Worm (Caenorhabditis elegans) whole organism, late embryonic: ENCODE measurements around the gene K10B4.1.

Source experiments
- C08G9.2 ChIP-seq: sonication (generic microtip); optimal IDR thresholded peaks from 2 replicates; lab custom pipeline; 2016; ENCODE audit warnings: mild to moderate bottlenecking, missing genetic modification characterization, moderate library complexity, missing compliant biosample characterization
- K02D7.2 ChIP-seq: sonication (generic microtip); optimal IDR thresholded peaks from 2 replicates; lab custom pipeline; 2017; ENCODE audit warnings: mild to moderate bottlenecking, missing genetic modification characterization, missing compliant biosample characterization
- K09A11.1 ChIP-seq: sonication (generic microtip); optimal IDR thresholded peaks from 2 replicates; lab custom pipeline; 2017; ENCODE audit warnings: antibody characterized with exemption, mild to moderate bottlenecking, missing genetic modification characterization, missing compliant biosample characterization; ENCODE audit not compliant: insufficient read depth
- ama-1 ChIP-seq: fragments of 150-350 bp; optimal IDR thresholded peaks from 2 replicates; lab custom pipeline; 2014
- ceh-14 ChIP-seq: sonication (generic microtip); optimal IDR thresholded peaks from 2 replicates; lab custom pipeline; 2016; ENCODE audit warnings: missing genotype, missing genetic modification characterization, missing compliant biosample characterization
- ceh-18 ChIP-seq: sonication (generic microtip); optimal IDR thresholded peaks from 2 replicates; lab custom pipeline; 2016; ENCODE audit warnings: missing genetic modification characterization, missing compliant biosample characterization
- ceh-19 ChIP-seq: fragments of 200-800 bp; sonication (Bioruptor generic); optimal IDR thresholded peaks from 2 replicates; lab custom pipeline; 2018; ENCODE audit warnings: mild to moderate bottlenecking, missing genetic modification characterization, missing compliant biosample characterization
- ceh-22 ChIP-seq: sonication (generic microtip); optimal IDR thresholded peaks from 2 replicates; lab custom pipeline; 2017; ENCODE audit warnings: missing biosample characterization, missing genetic modification characterization
- ceh-24 ChIP-seq: sonication (generic microtip); optimal IDR thresholded peaks from 2 replicates; lab custom pipeline; 2016; ENCODE audit warnings: mild to moderate bottlenecking, missing genetic modification characterization, missing compliant biosample characterization
- che-1 ChIP-seq: sonication (generic microtip); optimal IDR thresholded peaks from 2 replicates; lab custom pipeline; 2016; ENCODE audit warnings: mild to moderate bottlenecking, missing genetic modification characterization, missing compliant biosample characterization
- dve-1 ChIP-seq: sonication (generic microtip); optimal IDR thresholded peaks from 2 replicates; lab custom pipeline; 2017; ENCODE audit warnings: antibody characterized with exemption, mild to moderate bottlenecking, missing genetic modification characterization, missing compliant biosample characterization
- elt-2 ChIP-seq: sonication (generic microtip); optimal IDR thresholded peaks from 2 replicates; lab custom pipeline; 2016; ENCODE audit warnings: missing genetic modification reagents, missing genetic modification characterization, missing compliant biosample characterization
- eyg-1 ChIP-seq: sonication (generic microtip); optimal IDR thresholded peaks from 2 replicates; lab custom pipeline; 2016; ENCODE audit warnings: missing genotype, missing genetic modification characterization, missing compliant biosample characterization
- fkh-6 ChIP-seq: sonication (generic microtip); optimal IDR thresholded peaks from 2 replicates; lab custom pipeline; 2016; ENCODE audit warnings: missing genetic modification characterization, missing compliant biosample characterization
- gmeb-2 ChIP-seq: sonication (generic microtip); optimal IDR thresholded peaks from 2 replicates; lab custom pipeline; 2016; ENCODE audit warnings: missing genetic modification characterization, inconsistent platforms, missing compliant biosample characterization
- hlh-13 ChIP-seq: fragments of 200-800 bp; sonication (Bioruptor generic); optimal IDR thresholded peaks from 2 replicates; lab custom pipeline; 2018; ENCODE audit warnings: mild to moderate bottlenecking, missing genetic modification characterization, missing compliant biosample characterization
- hlh-6 ChIP-seq: sonication (generic microtip); optimal IDR thresholded peaks from 2 replicates; lab custom pipeline; 2016; ENCODE audit warnings: missing genotype, missing genetic modification characterization, missing compliant biosample characterization
- hlh-8 ChIP-seq: sonication (generic microtip); optimal IDR thresholded peaks from 2 replicates; lab custom pipeline; 2016; ENCODE audit warnings: missing genotype, missing genetic modification characterization, missing compliant biosample characterization
- madf-2 ChIP-seq: sonication (generic microtip); optimal IDR thresholded peaks from 2 replicates; lab custom pipeline; 2017; ENCODE audit warnings: missing genetic modification characterization, missing compliant biosample characterization
- nfya-1 ChIP-seq: sonication (generic microtip); optimal IDR thresholded peaks from 2 replicates; lab custom pipeline; 2017; ENCODE audit warnings: missing genetic modification characterization, mild to moderate bottlenecking, missing compliant biosample characterization, antibody characterized with exemption, moderate library complexity
- nhr-11 ChIP-seq: fragments of 150-350 bp; optimal IDR thresholded peaks from 2 replicates; lab custom pipeline; 2014; ENCODE audit warnings: missing biosample characterization, missing genetic modification characterization
- npax-4 ChIP-seq: sonication (generic microtip); optimal IDR thresholded peaks from 2 replicates; lab custom pipeline; 2016; ENCODE audit warnings: missing genetic modification characterization, missing compliant biosample characterization
- odd-2 ChIP-seq: sonication (generic microtip); optimal IDR thresholded peaks from 2 replicates; lab custom pipeline; 2017; ENCODE audit warnings: antibody characterized with exemption, mild to moderate bottlenecking, missing genetic modification characterization, missing compliant biosample characterization
- pag-3 ChIP-seq: sonication (generic microtip); optimal IDR thresholded peaks from 2 replicates; lab custom pipeline; 2016; ENCODE audit warnings: missing compliant biosample characterization, missing genetic modification characterization, borderline replicate concordance
- pat-9 ChIP-seq: fragments of 200-800 bp; sonication (Bioruptor generic); optimal IDR thresholded peaks from 2 replicates; lab custom pipeline; 2018; ENCODE audit warnings: mild to moderate bottlenecking, missing genetic modification characterization, moderate library complexity, missing compliant biosample characterization
- pax-1 ChIP-seq: fragments of 150-350 bp; optimal IDR thresholded peaks from 2 replicates; lab custom pipeline; 2014; ENCODE audit warnings: missing biosample characterization, missing genetic modification characterization
- pha-4 ChIP-seq: fragments of 150-350 bp; optimal IDR thresholded peaks from 2 replicates; lab custom pipeline; 2018; ENCODE audit warnings: missing biosample characterization, missing genetic modification reagents, missing genetic modification characterization
- pqm-1 ChIP-seq: sonication (generic microtip); optimal IDR thresholded peaks from 2 replicates; lab custom pipeline; 2016; ENCODE audit warnings: missing genetic modification characterization, missing compliant biosample characterization
- pros-1 ChIP-seq: fragments of 150-350 bp; optimal IDR thresholded peaks from 2 replicates; lab custom pipeline; 2014; ENCODE audit warnings: missing biosample characterization, missing genetic modification reagents, missing genetic modification characterization
- ref-2 ChIP-seq: sonication (generic microtip); optimal IDR thresholded peaks from 2 replicates; lab custom pipeline; 2016; ENCODE audit warnings: missing genetic modification characterization, missing compliant biosample characterization
- rnt-1 ChIP-seq: sonication (generic microtip); optimal IDR thresholded peaks from 2 replicates; lab custom pipeline; 2016; ENCODE audit warnings: missing genetic modification characterization, missing compliant biosample characterization
- sdc-2 ChIP-seq: sonication (generic microtip); optimal IDR thresholded peaks from 2 replicates; lab custom pipeline; 2016; ENCODE audit warnings: missing genotype, missing genetic modification characterization, missing compliant biosample characterization
- sox-2 ChIP-seq: fragments of 200-800 bp; sonication (Bioruptor generic); IDR thresholded peaks from 2 replicates; pipeline ENCODE4 v1.3.6; 2022; ENCODE audit warnings: missing genetic modification reagents, missing genetic modification characterization, missing compliant biosample characterization
- sox-4 ChIP-seq: sonication (generic microtip); optimal IDR thresholded peaks from 2 replicates; lab custom pipeline; 2017; ENCODE audit warnings: mild to moderate bottlenecking, missing genetic modification characterization, inconsistent platforms, missing compliant biosample characterization
- tbx-2 ChIP-seq: sonication (generic microtip); optimal IDR thresholded peaks from 2 replicates; lab custom pipeline; 2016; ENCODE audit warnings: missing genetic modification characterization, missing compliant biosample characterization
- tbx-7 ChIP-seq: sonication (generic microtip); optimal IDR thresholded peaks from 2 replicates; lab custom pipeline; 2016; ENCODE audit warnings: missing genotype, missing genetic modification characterization, missing compliant biosample characterization
- unc-3 ChIP-seq, 2 experiments: fragments of 200-800 bp in 1 of 2; sonication (Bioruptor generic) in 1 of 2; sonication (generic microtip) in 1 of 2; conservative IDR thresholded peaks in 1 of 2; optimal IDR thresholded peaks in 1 of 2; 2 replicates each; pipeline versions ENCODE4 v1.3.6 to Lab custom; 2016 to 2022; ENCODE audit warnings: missing compliant biosample characterization in 2 of 2, missing genetic modification characterization in 2 of 2, missing genetic modification reagents in 1 of 2
- unc-42 ChIP-seq: sonication (generic microtip); optimal IDR thresholded peaks from 2 replicates; lab custom pipeline; 2016; ENCODE audit warnings: missing genotype, missing genetic modification characterization, missing compliant biosample characterization
- unc-55 ChIP-seq: sonication (generic microtip); optimal IDR thresholded peaks from 2 replicates; lab custom pipeline; 2017; ENCODE audit warnings: missing biosample characterization, missing genetic modification reagents, missing genetic modification characterization
- unc-86 ChIP-seq: sonication (generic microtip); optimal IDR thresholded peaks from 2 replicates; lab custom pipeline; 2016; ENCODE audit warnings: missing genetic modification characterization, missing compliant biosample characterization
- zip-5 ChIP-seq: sonication (generic microtip); optimal IDR thresholded peaks from 2 replicates; lab custom pipeline; 2016; ENCODE audit warnings: missing genetic modification characterization, missing compliant biosample characterization

Gene K10B4.1

ce11 chrII:159294-159922, 24.1 kb downstream of the K10B4.1 start:
- TF ChIP-seq rnt-1 (tag; lab: Kevin White, UChicago) (no peak), K09A11.1 (tag; lab: Kevin White, UChicago) (no peak), pag-3 (tag; lab: Kevin White, UChicago) (no peak), elt-2 (tag; lab: Kevin White, UChicago) (peak; percentile 5), nhr-11 (no peak), C08G9.2 (tag; lab: Kevin White, UChicago) (no peak), tbx-7 (no peak), ref-2 (tag; lab: Kevin White, UChicago) (no peak), hlh-13 (GFP tag; lab: Kevin White, UChicago) (no peak), ama-1 (lab: Kevin White, UChicago) (no peak), zip-5 (tag; lab: Kevin White, UChicago) (no peak), unc-86 (no peak), npax-4 (no peak), hlh-6 (no peak), unc-55 (GFP tag; lab: Kevin White, UChicago) (peak; percentile 64), madf-2 (tag; lab: Kevin White, UChicago) (no peak), K02D7.2 (no peak), ceh-14 (tag; lab: Kevin White, UChicago) (no peak), fkh-6 (tag; lab: Kevin White, UChicago) (no peak), pqm-1 (tag; lab: Kevin White, UChicago) (no peak), che-1 (tag; lab: Kevin White, UChicago) (no peak), unc-3 (GFP tag; conservative IDR thresholded peaks at IDR 0.05; lab: Robert Waterston, UW) (no peak), unc-3 (tag; optimal IDR thresholded peaks at IDR 0.05; lab: Kevin White, UChicago) (no peak), dve-1 (tag; lab: Kevin White, UChicago) (peak; percentile 28), pax-1 (tag; lab: Kevin White, UChicago) (no peak), unc-42 (tag; lab: Kevin White, UChicago) (no peak), nfya-1 (peak; percentile 62), pha-4 (no peak), ceh-18 (tag; lab: Kevin White, UChicago) (peak; percentile 22)

- TF ChIP-seq ceh-22 (no peak), hlh-8 (tag; lab: Kevin White, UChicago) (peak; percentile 96)
These were observed 25.4 kb downstream of the K10B4.1 start for ce11 chrII:160561-161123.

ce11 chrII:161275-161674, 26.0 kb downstream of the K10B4.1 start:
- TF ChIP-seq pat-9 (peak; percentile 57), sdc-2 (tag; lab: Kevin White, UChicago) (no peak), pha-4 (no peak), ceh-19 (GFP tag; lab: Kevin White, UChicago) (no peak), tbx-2 (tag; lab: Kevin White, UChicago) (peak; percentile 14), gmeb-2 (tag; lab: Kevin White, UChicago) (no peak), che-1 (tag; lab: Kevin White, UChicago) (no peak), eyg-1 (no peak), unc-55 (GFP tag; lab: Kevin White, UChicago) (peak; percentile 39), rnt-1 (tag; lab: Kevin White, UChicago) (peak; percentile 49), pros-1 (tag; lab: Kevin White, UChicago) (no peak), unc-3 (GFP tag; conservative IDR thresholded peaks at IDR 0.05; lab: Robert Waterston, UW) (no peak), unc-3 (tag; optimal IDR thresholded peaks at IDR 0.05; lab: Kevin White, UChicago) (no peak), ceh-14 (tag; lab: Kevin White, UChicago) (no peak), odd-2 (no peak), ceh-24 (tag; lab: Kevin White, UChicago) (no peak), ceh-18 (tag; lab: Kevin White, UChicago) (peak; percentile 16), sox-2 (GFP tag; lab: Robert Waterston, UW) (no peak), sox-4 (tag; lab: Kevin White, UChicago) (no peak)
